Worm (Caenorhabditis elegans) whole organism, midembryonic: ENCODE measurements around the gene C39B10.1.

Source experiments
- T22C8.4 ChIP-seq: fragments of 200-800 bp; sonication (Bioruptor generic); IDR thresholded peaks from 2 replicates; pipeline ENCODE4 v1.3.6; 2022; ENCODE audit warnings: missing genetic modification characterization, missing compliant biosample characterization
- cog-1 ChIP-seq: sonication (generic microtip); optimal IDR thresholded peaks from 2 replicates; lab custom pipeline; 2016; ENCODE audit warnings: missing genetic modification characterization, missing compliant biosample characterization
- flt-1 ChIP-seq: fragments of 200-800 bp; sonication (Bioruptor generic); IDR thresholded peaks from 2 replicates; pipeline ENCODE4 v1.3.6; 2022; ENCODE audit warnings: missing genetic modification characterization, missing compliant biosample characterization
- klf-2 ChIP-seq: fragments of 200-800 bp; sonication (Bioruptor generic); conservative IDR thresholded peaks from 2 replicates; pipeline ENCODE4 v1.3.6; 2022; ENCODE audit warnings: missing genetic modification reagents, missing genetic modification characterization, missing compliant biosample characterization
- med-1 ChIP-seq: sonication (generic microtip); optimal IDR thresholded peaks from 2 replicates; lab custom pipeline; 2017; ENCODE audit warnings: missing genetic modification characterization, mild to moderate bottlenecking, missing compliant biosample characterization, antibody characterized with exemption, missing genetic modification reagents; ENCODE audit not compliant: insufficient read depth
- ref-1 ChIP-seq: fragments of 200-800 bp; sonication (Bioruptor generic); conservative IDR thresholded peaks from 2 replicates; pipeline ENCODE4 v1.3.6; 2022; ENCODE audit warnings: missing genetic modification reagents, missing genetic modification characterization, missing compliant biosample characterization
- ztf-23 ChIP-seq: fragments of 200-800 bp; sonication (Bioruptor generic); IDR thresholded peaks from 2 replicates; pipeline ENCODE4 v1.3.6; 2022; ENCODE audit warnings: missing genetic modification reagents, missing genetic modification characterization, missing compliant biosample characterization
- ztf-29 ChIP-seq: fragments of 200-800 bp; sonication (Bioruptor generic); IDR thresholded peaks from 2 replicates; pipeline ENCODE4 v1.3.6; 2022; ENCODE audit warnings: missing genetic modification reagents, missing genetic modification characterization, missing compliant biosample characterization

- TF ChIP-seq T22C8.4 (GFP tag; lab: Robert Waterston, UW) (no peak), klf-2 (GFP tag; lab: Robert Waterston, UW) (no peak), ztf-23 (GFP tag; lab: Robert Waterston, UW) (0 out of 2 replicates have a peak, but pooled peaks have one; percentile 44), ztf-29 (GFP tag; lab: Robert Waterston, UW) (0 out of 2 replicates have a peak, but pooled peaks have one; percentile 28), flt-1 (GFP tag; lab: Robert Waterston, UW) (0 out of 2 replicates have a peak, but pooled peaks have one; percentile 21), med-1 (no peak), ref-1 (GFP tag; lab: Robert Waterston, UW) (no peak), cog-1 (tag; lab: Kevin White, UChicago) (no peak)
Observed at ce11 chrX:10419743-10420142, 43.7 kb downstream of the C39B10.1 start, which contains the start of gene cdk-11.2.
